Worm (Caenorhabditis elegans) whole organism, young adult: Measurements from ENCODE around the gene ZK380.2.

Experiments used
- B0336.3 ChIP-seq: fragments of 200-800 bp; sonication (Bioruptor generic); IDR thresholded peaks from 2 replicates; pipeline ENCODE4 v1.3.6; 2022; ENCODE audit warnings: missing genetic modification characterization, missing compliant biosample characterization
- C17E4.6 ChIP-seq: fragments of 200-800 bp; sonication (Bioruptor generic); IDR thresholded peaks from 2 replicates; pipeline ENCODE4 v1.3.6; 2022; ENCODE audit warnings: missing genetic modification reagents, missing genetic modification characterization, missing compliant biosample characterization
- D2030.7 ChIP-seq: fragments of 200-800 bp; sonication (Bioruptor generic); IDR thresholded peaks from 2 replicates; pipeline ENCODE4 v1.3.6; 2022; ENCODE audit warnings: missing genetic modification reagents, missing genetic modification characterization, missing compliant biosample characterization
- F33H1.4 ChIP-seq: fragments of 200-800 bp; sonication (Bioruptor generic); IDR thresholded peaks from 2 replicates; pipeline ENCODE4 v1.3.6; 2022; ENCODE audit warnings: missing genetic modification reagents, missing genetic modification characterization, missing compliant biosample characterization
- F37B4.10 ChIP-seq: fragments of 200-800 bp; sonication (Bioruptor generic); IDR thresholded peaks from 2 replicates; pipeline ENCODE4 v1.3.6; 2022; ENCODE audit warnings: missing genetic modification characterization, missing compliant biosample characterization
- F49E8.2 ChIP-seq: sonication (generic microtip); optimal IDR thresholded peaks from 3 replicates; lab custom pipeline; 2017; ENCODE audit warnings: missing genetic modification characterization, mild to moderate bottlenecking, missing compliant biosample characterization, antibody characterized with exemption, moderate library complexity; ENCODE audit not compliant: insufficient read depth
- F57A8.1 ChIP-seq: fragments of 200-800 bp; sonication (Bioruptor generic); optimal IDR thresholded peaks from 2 replicates; lab custom pipeline; 2018; ENCODE audit warnings: mild to moderate bottlenecking, missing genetic modification characterization, moderate library complexity, missing compliant biosample characterization
- K11D2.4 ChIP-seq: fragments of 200-800 bp; sonication (Bioruptor generic); IDR thresholded peaks from 2 replicates; pipeline ENCODE4 v1.3.6; 2022; ENCODE audit warnings: missing genetic modification reagents, missing genetic modification characterization, missing compliant biosample characterization
- K12H6.12 ChIP-seq: fragments of 200-800 bp; sonication (Bioruptor generic); optimal IDR thresholded peaks from 2 replicates; lab custom pipeline; 2018; ENCODE audit warnings: mild to moderate bottlenecking, missing genetic modification characterization, missing compliant biosample characterization
- T26A5.8 ChIP-seq: sonication (generic microtip); optimal IDR thresholded peaks from 2 replicates; lab custom pipeline; 2016; ENCODE audit warnings: missing genetic modification characterization, missing compliant biosample characterization
- Y67H2A.10 ChIP-seq: fragments of 200-800 bp; sonication (Bioruptor generic); conservative IDR thresholded peaks from 2 replicates; pipeline ENCODE4 v1.3.6; 2022; ENCODE audit warnings: missing genetic modification reagents, missing genetic modification characterization, missing compliant biosample characterization
- bed-1 ChIP-seq: fragments of 200-800 bp; sonication (Bioruptor generic); IDR thresholded peaks from 2 replicates; pipeline ENCODE4 v1.3.6; 2022; ENCODE audit warnings: missing genetic modification reagents, missing genetic modification characterization, missing compliant biosample characterization
- ceh-58 ChIP-seq: fragments of 200-800 bp; sonication (Bioruptor generic); IDR thresholded peaks from 2 replicates; pipeline ENCODE4 v1.3.6; 2022; ENCODE audit warnings: missing genetic modification characterization, missing compliant biosample characterization
- ceh-79 ChIP-seq: sonication (generic microtip); optimal IDR thresholded peaks from 2 replicates; lab custom pipeline; 2017; ENCODE audit warnings: mild to moderate bottlenecking, missing genetic modification characterization, missing compliant biosample characterization
- dox-1 ChIP-seq: fragments of 200-800 bp; sonication (Bioruptor generic); IDR thresholded peaks from 2 replicates; pipeline ENCODE4 v1.3.6; 2022; ENCODE audit warnings: missing genetic modification reagents, missing genetic modification characterization, missing compliant biosample characterization
- dpl-1 ChIP-seq: fragments of 150-350 bp; optimal IDR thresholded peaks from 2 replicates; lab custom pipeline; 2014; ENCODE audit warnings: missing biosample characterization, missing genetic modification reagents, missing genetic modification characterization
- egl-18 ChIP-seq: fragments of 200-800 bp; sonication (Bioruptor generic); IDR thresholded peaks from 2 replicates; pipeline ENCODE4 v1.3.6; 2022; ENCODE audit warnings: missing genetic modification reagents, missing genetic modification characterization, missing compliant biosample characterization
- egrh-3 ChIP-seq: fragments of 200-800 bp; sonication (Bioruptor generic); IDR thresholded peaks from 2 replicates; pipeline ENCODE4 v1.3.6; 2022; ENCODE audit warnings: missing genetic modification reagents, missing genetic modification characterization, missing compliant biosample characterization
- ekl-4 ChIP-seq: fragments of 200-800 bp; sonication (Bioruptor generic); IDR thresholded peaks from 2 replicates; pipeline ENCODE4 v1.3.6; 2022; ENCODE audit warnings: missing genetic modification reagents, missing genetic modification characterization, missing compliant biosample characterization
- fkh-3 ChIP-seq: sonication (generic microtip); optimal IDR thresholded peaks from 2 replicates; lab custom pipeline; 2016; ENCODE audit warnings: mild to moderate bottlenecking, missing genetic modification characterization, missing compliant biosample characterization
- hsf-1 ChIP-seq: fragments of 200-800 bp; sonication (Bioruptor generic); IDR thresholded peaks from 2 replicates; pipeline ENCODE4 v1.3.6; 2022; ENCODE audit warnings: missing genetic modification reagents, missing genetic modification characterization, missing compliant biosample characterization
- lag-1 ChIP-seq: fragments of 200-800 bp; sonication (Bioruptor generic); IDR thresholded peaks from 2 replicates; pipeline ENCODE4 v1.3.6; 2022; ENCODE audit warnings: missing genetic modification reagents, missing genetic modification characterization, missing compliant biosample characterization
- lir-1 ChIP-seq: fragments of 200-800 bp; sonication (Bioruptor generic); conservative IDR thresholded peaks from 2 replicates; pipeline ENCODE4 v1.3.6; 2022; ENCODE audit warnings: missing genetic modification reagents, missing genetic modification characterization, missing compliant biosample characterization
- mcd-1 ChIP-seq: fragments of 200-800 bp; sonication (Bioruptor generic); IDR thresholded peaks from 2 replicates; pipeline ENCODE4 v1.3.6; 2022; ENCODE audit warnings: missing genetic modification reagents, missing genetic modification characterization, missing compliant biosample characterization
- nhr-80 ChIP-seq: sonication (generic microtip); optimal IDR thresholded peaks from 2 replicates; lab custom pipeline; 2016; ENCODE audit warnings: missing genetic modification characterization, missing compliant biosample characterization
- rec-8 ChIP-seq, 2 experiments: sonication (generic microtip); optimal IDR thresholded peaks; 2 replicates each; lab custom pipeline; 2016; ENCODE audit warnings: mild to moderate bottlenecking in 2 of 2, missing genetic modification characterization in 2 of 2, missing genetic modification reagents in 2 of 2, missing genotype in 2 of 2, missing biosample characterization in 1 of 2, missing compliant biosample characterization in 1 of 2, moderate library complexity in 1 of 2
- rpc-1 ChIP-seq, 2 experiments: fragments of 150-350 bp in 1 of 2; sonication (generic microtip) in 1 of 2; optimal IDR thresholded peaks; 2 replicates each; lab custom pipeline; 2014 to 2018; ENCODE audit warnings: missing biosample characterization in 1 of 2, missing genetic modification characterization in 1 of 2, missing genetic modification reagents in 1 of 2, missing genotype in 1 of 2
- snpc-1.1 ChIP-seq: sonication (generic microtip); optimal IDR thresholded peaks from 2 replicates; lab custom pipeline; 2017; ENCODE audit warnings: missing genetic modification characterization, mild to moderate bottlenecking, missing compliant biosample characterization, antibody characterized with exemption, moderate library complexity, missing genotype, missing genetic modification reagents; ENCODE audit not compliant: insufficient read depth
- tbp1 ChIP-seq: fragments of 200-800 bp; sonication (Bioruptor generic); optimal IDR thresholded peaks from 2 replicates; lab custom pipeline; 2018; ENCODE audit warnings: mild to moderate bottlenecking, missing genetic modification characterization, missing compliant biosample characterization
- tlf-1 ChIP-seq: fragments of 200-800 bp; sonication (Bioruptor generic); optimal IDR thresholded peaks from 2 replicates; lab custom pipeline; 2018; ENCODE audit warnings: mild to moderate bottlenecking, missing genetic modification characterization, missing compliant biosample characterization
- zfh-2 ChIP-seq: fragments of 200-800 bp; sonication (Bioruptor generic); conservative IDR thresholded peaks from 2 replicates; pipeline ENCODE4 v1.3.6; 2022; ENCODE audit warnings: missing genetic modification reagents, missing genetic modification characterization, missing compliant biosample characterization
- ztf-3 ChIP-seq: fragments of 200-800 bp; sonication (Bioruptor generic); optimal IDR thresholded peaks from 2 replicates; lab custom pipeline; 2018; ENCODE audit warnings: mild to moderate bottlenecking, missing genetic modification characterization, missing compliant biosample characterization

Gene ZK380.2

DNA sequence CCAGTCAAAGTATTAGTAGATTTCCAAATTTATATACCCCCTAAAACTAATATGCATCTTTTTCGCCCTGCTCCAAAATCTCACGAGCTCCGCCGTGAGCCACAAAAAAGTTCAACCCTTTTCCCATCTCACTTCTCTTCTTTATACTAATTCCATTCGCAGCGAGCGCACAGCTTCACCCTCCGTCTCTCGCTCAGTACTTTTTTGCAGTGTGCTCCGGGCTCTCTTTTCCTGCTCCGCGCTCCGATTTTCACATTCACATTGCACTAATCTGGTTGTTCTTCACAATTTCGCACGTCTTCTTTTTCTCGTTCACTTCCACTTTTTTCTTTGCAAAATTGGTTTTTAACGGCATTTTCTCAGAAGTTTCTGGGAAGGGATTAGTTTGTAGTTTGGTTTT lies 32.0 kb upstream of the ZK380.2 start:
- TF ChIP-seq T26A5.8 = no peak
- TF ChIP-seq dpl-1 (GFP tag; lab: Kevin White, UChicago) = no peak
- no peak for TF ChIP-seq F33H1.4
- TF ChIP-seq egl-18 (GFP tag; lab: Robert Waterston, UW) = no peak
- TF ChIP-seq F57A8.1 = no peak
- no peak for TF ChIP-seq ceh-58 (GFP tag; lab: Robert Waterston, UW)
- no peak for TF ChIP-seq K12H6.12 (tag; lab: Kevin White, UChicago)
- TF ChIP-seq hsf-1 (GFP tag; lab: Robert Waterston, UW) = no peak
- TF ChIP-seq zfh-2 (GFP tag; lab: Robert Waterston, UW) = 0 out of 2 replicates have a peak, but pooled peaks have one; percentile 11

DNA sequence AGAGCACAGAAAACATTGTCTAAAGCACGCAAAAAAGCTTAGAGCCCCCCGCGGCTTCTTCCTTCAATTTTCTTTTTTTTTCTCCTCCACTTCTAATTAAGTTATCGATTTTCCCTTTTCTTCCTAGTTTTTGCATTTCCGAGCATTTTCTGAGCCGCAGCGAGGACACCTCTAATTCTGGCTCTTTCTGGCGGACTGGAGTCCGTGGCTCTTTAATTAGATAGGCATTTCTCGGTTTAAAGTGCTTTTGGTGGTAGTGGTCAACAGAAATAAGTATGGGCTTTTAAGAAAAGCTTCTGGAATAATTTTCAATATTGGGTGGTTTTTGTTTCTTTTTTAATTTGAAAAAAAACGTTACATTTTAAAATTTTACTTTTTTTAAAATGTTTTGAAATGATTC lies 29.7 kb upstream of the ZK380.2 start:
- no peak for TF ChIP-seq tlf-1 (GFP tag; lab: Kevin White, UChicago)
- no peak for TF ChIP-seq D2030.7 (GFP tag; lab: Robert Waterston, UW)
- no peak for TF ChIP-seq B0336.3
- no peak for TF ChIP-seq C17E4.6 (GFP tag; lab: Robert Waterston, UW)

- no peak for TF ChIP-seq tbp1 (GFP tag; lab: Kevin White, UChicago)
- 0 out of 2 replicates have a peak, but pooled peaks have one; percentile 21 for TF ChIP-seq F37B4.10 (GFP tag; lab: Robert Waterston, UW)
- TF ChIP-seq dox-1 (GFP tag; lab: Robert Waterston, UW) = no peak; the same call in 1 of the 2 replicates
- TF ChIP-seq K11D2.4 (GFP tag; lab: Robert Waterston, UW) = no peak
- TF ChIP-seq lag-1 (GFP tag; lab: Robert Waterston, UW) = 0 out of 2 replicates have a peak, but pooled peaks have one; percentile 65
- TF ChIP-seq, all 124 proteins: peak for 2
These were observed 28.7 kb upstream of the ZK380.2 start for ce11 chrX:1602548-1602947.

DNA sequence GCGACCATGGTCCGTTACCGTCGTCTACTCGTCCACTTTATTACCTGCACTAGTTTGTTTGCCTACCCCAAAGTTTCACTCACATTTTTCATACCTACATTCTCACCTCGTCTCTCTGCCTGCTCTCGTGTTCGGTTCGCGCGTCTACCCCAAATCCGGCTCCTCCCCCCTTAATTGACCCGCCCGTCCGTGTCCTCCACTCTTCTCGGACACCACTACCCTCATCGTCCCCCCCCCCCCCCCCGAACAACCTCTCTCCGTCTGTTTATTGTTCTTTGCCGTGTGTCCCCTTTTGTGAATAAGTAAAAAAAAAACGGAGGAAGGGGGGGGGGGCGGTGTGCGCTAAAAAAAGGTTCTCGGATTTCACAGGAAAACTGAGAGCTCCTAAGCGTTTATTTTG lies 28.2 kb upstream of the ZK380.2 start:
- no peak for TF ChIP-seq ztf-3 (GFP tag; lab: Kevin White, UChicago)
- TF ChIP-seq Y67H2A.10 (GFP tag; lab: Robert Waterston, UW) = no peak
- peak; percentile 86 for TF ChIP-seq egrh-3 (GFP tag; lab: Robert Waterston, UW)
- no peak for TF ChIP-seq fkh-3 (tag; lab: Kevin White, UChicago)
- TF ChIP-seq rec-8 (tag; optimal IDR thresholded peaks at IDR 0.05; lab: Kevin White, UChicago) = no peak
- TF ChIP-seq snpc-1.1 (tag; lab: Kevin White, UChicago) = no peak
- TF ChIP-seq F49E8.2 (tag; lab: Kevin White, UChicago) = no peak
- TF ChIP-seq ceh-79 (tag; lab: Kevin White, UChicago) = no peak
- no peak for TF ChIP-seq ekl-4
- no peak for TF ChIP-seq hsf-1 (GFP tag; lab: Robert Waterston, UW)
- TF ChIP-seq rpc-1 (optimal IDR thresholded peaks at IDR 0.05; lab: Kevin White, UChicago) = no peak
- TF ChIP-seq rpc-1 (tag; optimal IDR thresholded peaks at IDR 0.05; lab: Kevin White, UChicago) = no peak
- TF ChIP-seq T26A5.8 = no peak
- 0 out of 2 replicates have a peak, but pooled peaks have one; percentile 21 for TF ChIP-seq mcd-1 (GFP tag; lab: Robert Waterston, UW)
- no peak for TF ChIP-seq bed-1 (GFP tag; lab: Robert Waterston, UW)

DNA sequence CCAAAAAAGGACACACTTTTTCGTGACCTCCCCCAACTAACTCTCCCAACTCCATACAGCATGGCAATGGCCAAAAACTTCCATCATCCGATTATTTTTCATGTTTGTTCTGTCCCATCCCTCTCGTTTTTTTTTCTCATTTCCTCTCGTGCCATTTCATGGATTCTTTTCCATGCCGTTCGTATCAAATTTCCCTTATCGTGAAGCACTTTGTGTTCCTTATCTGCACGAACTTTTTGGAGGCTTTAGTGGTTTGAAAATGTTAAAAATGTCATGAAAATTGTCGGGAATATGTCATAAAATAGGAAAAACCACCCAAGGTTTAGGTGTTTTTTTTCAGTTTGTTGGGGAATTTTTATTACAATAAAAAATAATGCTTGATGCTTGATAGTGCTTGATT lies 27.6 kb upstream of the ZK380.2 start:
- no peak for TF ChIP-seq lir-1 (GFP tag; lab: Robert Waterston, UW)
- TF ChIP-seq nhr-80 (tag; lab: Kevin White, UChicago) = peak; percentile 64
